Fruit fly (Drosophila melanogaster) whole organism, embryonic: Measurements from ENCODE around the gene CG16775.
A peak's percentile ranks its signal among the peaks of the same experiment; 100 is the strongest.

Source experiments
- ATbp ChIP-seq: fragments of 200-800 bp; sonication (Bioruptor generic); optimal IDR thresholded peaks from 2 replicates; lab custom pipeline; 2017; ENCODE audit warnings: missing biosample characterization, mild to moderate bottlenecking, missing genetic modification characterization, missing genetic modification reagents
- Asciz ChIP-seq: fragments of 200-800 bp; sonication (Bioruptor generic); optimal IDR thresholded peaks from 2 replicates; lab custom pipeline; 2017; ENCODE audit warnings: missing biosample characterization, mild to moderate bottlenecking, missing genetic modification characterization, missing genetic modification reagents
- CG10543 ChIP-seq: fragments of 200-800 bp; sonication (Bioruptor generic); optimal IDR thresholded peaks from 3 replicates; lab custom pipeline; 2017; ENCODE audit warnings: missing biosample characterization, mild to moderate bottlenecking, missing genetic modification characterization, moderate library complexity
- CG10565 ChIP-seq: fragments of 200-800 bp; sonication (Bioruptor generic); optimal IDR thresholded peaks from 3 replicates; lab custom pipeline; 2016; ENCODE audit warnings: missing biosample characterization, mild to moderate bottlenecking, missing genetic modification characterization
- CG11247 ChIP-seq: fragments of 200-800 bp; sonication (Bioruptor generic); IDR thresholded peaks from 2 replicates; pipeline ENCODE4 v1.3.6; 2022; ENCODE audit warnings: missing biosample characterization, missing genetic modification characterization
- CG13624 ChIP-seq: fragments of 200-800 bp; sonication (Bioruptor generic); optimal IDR thresholded peaks from 2 replicates; lab custom pipeline; 2016; ENCODE audit warnings: missing biosample characterization, missing genetic modification characterization
- CG13894 ChIP-seq: fragments of 200-800 bp; sonication (Bioruptor generic); optimal IDR thresholded peaks from 3 replicates; lab custom pipeline; 2018; ENCODE audit warnings: missing biosample characterization, mild to moderate bottlenecking, missing genetic modification characterization, moderate library complexity
- CG14667 ChIP-seq: fragments of 200-800 bp; sonication (Bioruptor generic); IDR thresholded peaks from 2 replicates; pipeline ENCODE4 v1.3.6; 2022; ENCODE audit warnings: missing biosample characterization, missing genetic modification characterization
- CG15269 ChIP-seq: fragments of 200-800 bp; sonication (Bioruptor generic); optimal IDR thresholded peaks from 2 replicates; lab custom pipeline; 2018; ENCODE audit warnings: missing biosample characterization, mild to moderate bottlenecking, missing genetic modification characterization, moderate library complexity
- CG17385 ChIP-seq: fragments of 200-800 bp; sonication (Bioruptor generic); optimal IDR thresholded peaks from 3 replicates; lab custom pipeline; 2018; ENCODE audit warnings: missing biosample characterization, mild to moderate bottlenecking, missing genetic modification characterization
- CG17829 ChIP-seq: fragments of 200-800 bp; optimal IDR thresholded peaks from 2 replicates; lab custom pipeline; 2019; ENCODE audit warnings: missing biosample characterization, mild to moderate bottlenecking, missing genetic modification characterization, moderate library complexity
- CG18262 ChIP-seq: fragments of 200-800 bp; optimal IDR thresholded peaks from 3 replicates; lab custom pipeline; 2019; ENCODE audit warnings: missing biosample characterization, mild to moderate bottlenecking, missing genetic modification characterization, moderate library complexity
- CG18476 ChIP-seq: fragments of 200-800 bp; sonication (Bioruptor generic); optimal IDR thresholded peaks from 2 replicates; lab custom pipeline; 2016; ENCODE audit warnings: missing biosample characterization, mild to moderate bottlenecking, missing genetic modification characterization
- CG2875 ChIP-seq: fragments of 200-800 bp; sonication (Bioruptor generic); optimal IDR thresholded peaks from 2 replicates; lab custom pipeline; 2017; ENCODE audit warnings: missing biosample characterization, mild to moderate bottlenecking, missing genetic modification characterization, missing genetic modification reagents
- CG30020 ChIP-seq: fragments of 200-800 bp; optimal IDR thresholded peaks from 2 replicates; lab custom pipeline; 2019; ENCODE audit warnings: missing biosample characterization, mild to moderate bottlenecking, missing genetic modification characterization, moderate library complexity
- CG3407 ChIP-seq: fragments of 200-800 bp; sonication (Bioruptor generic); optimal IDR thresholded peaks from 2 replicates; lab custom pipeline; 2018; ENCODE audit warnings: missing biosample characterization, mild to moderate bottlenecking, missing genetic modification characterization
- CG34376 ChIP-seq: fragments of 200-800 bp; sonication (Bioruptor generic); optimal IDR thresholded peaks from 2 replicates; lab custom pipeline; 2018; ENCODE audit warnings: missing biosample characterization, mild to moderate bottlenecking, missing genetic modification characterization
- CG3847 ChIP-seq: fragments of 200-800 bp; sonication (Bioruptor generic); IDR thresholded peaks from 2 replicates; pipeline ENCODE4 v1.3.6; 2022; ENCODE audit warnings: missing biosample characterization, missing genetic modification characterization
- CG42726 ChIP-seq: fragments of 200-800 bp; sonication (Bioruptor generic); IDR thresholded peaks from 2 replicates; pipeline ENCODE4 v1.3.6; 2022; ENCODE audit warnings: missing biosample characterization, missing genetic modification characterization; ENCODE audit not compliant: partially characterized antibody
- CG6689 ChIP-seq: fragments of 200-800 bp; sonication (Bioruptor generic); IDR thresholded peaks from 2 replicates; pipeline ENCODE4 v1.3.6; 2022; ENCODE audit warnings: missing biosample characterization, missing genetic modification characterization
- CG6791 ChIP-seq: fragments of 200-800 bp; sonication (Bioruptor generic); IDR thresholded peaks from 3 replicates; pipeline ENCODE4 v1.3.6; 2022; ENCODE audit warnings: missing biosample characterization, missing genetic modification characterization; ENCODE audit not compliant: partially characterized antibody
- CG6813 ChIP-seq: fragments of 200-800 bp; sonication (Bioruptor generic); optimal IDR thresholded peaks from 2 replicates; lab custom pipeline; 2017; ENCODE audit warnings: missing biosample characterization, missing genetic modification characterization, mild to moderate bottlenecking, moderate library complexity, missing genetic modification reagents
- CG7556 ChIP-seq: fragments of 200-800 bp; sonication (Bioruptor generic); optimal IDR thresholded peaks from 2 replicates; lab custom pipeline; 2017; ENCODE audit warnings: missing biosample characterization, mild to moderate bottlenecking, missing genetic modification characterization
- CHES-1-like ChIP-seq: fragments of 200-800 bp; sonication (Bioruptor generic); optimal IDR thresholded peaks from 2 replicates; lab custom pipeline; 2016; ENCODE audit warnings: missing biosample characterization, missing genetic modification characterization
- D19A ChIP-seq: fragments of 200-800 bp; optimal IDR thresholded peaks from 3 replicates; lab custom pipeline; 2019; ENCODE audit warnings: missing biosample characterization, mild to moderate bottlenecking, missing genetic modification characterization, moderate library complexity
- Doc3 ChIP-seq: fragments of 200-800 bp; sonication (Bioruptor generic); IDR thresholded peaks from 3 replicates; pipeline ENCODE4 v1.3.6; 2022; ENCODE audit warnings: missing biosample characterization, missing genetic modification characterization; ENCODE audit not compliant: partially characterized antibody
- Gug ChIP-seq: fragments of 200-800 bp; sonication (Bioruptor generic); IDR thresholded peaks from 4 replicates; pipeline ENCODE4 v1.3.6; 2022; ENCODE audit warnings: missing biosample characterization, missing genetic modification characterization
- Hr39 ChIP-seq: fragments of >200 bp; optimal IDR thresholded peaks from 2 replicates; lab custom pipeline; 2017
- Med ChIP-seq: fragments of 200-800 bp; sonication (Bioruptor generic); peaks from one replicate; lab custom pipeline; 2016; ENCODE audit warnings: missing biosample characterization, missing genetic modification characterization, mild to moderate bottlenecking, inconsistent platforms, moderate library complexity
- NK7.1 ChIP-seq: fragments of 200-800 bp; sonication (Bioruptor generic); optimal IDR thresholded peaks from 3 replicates; lab custom pipeline; 2016; ENCODE audit warnings: missing biosample characterization, missing genetic modification characterization
- Ravus ChIP-seq: fragments of 200-800 bp; sonication (Bioruptor generic); IDR thresholded peaks from 2 replicates; pipeline ENCODE4 v1.3.6; 2022; ENCODE audit warnings: missing biosample characterization, missing genetic modification characterization
- Sox102F ChIP-seq: fragments of 200-800 bp; sonication (Bioruptor generic); optimal IDR thresholded peaks from 2 replicates; lab custom pipeline; 2018; ENCODE audit warnings: missing biosample characterization, mild to moderate bottlenecking, missing genetic modification characterization, moderate library complexity
- Spps ChIP-seq: fragments of 200-800 bp; sonication (Bioruptor generic); optimal IDR thresholded peaks from 2 replicates; lab custom pipeline; 2018; ENCODE audit warnings: missing biosample characterization, mild to moderate bottlenecking, missing genetic modification characterization
- amos ChIP-seq: fragments of 200-800 bp; sonication (Bioruptor generic); IDR thresholded peaks from 2 replicates; pipeline ENCODE4 v1.3.6; 2022; ENCODE audit warnings: missing biosample characterization, missing genetic modification characterization; ENCODE audit not compliant: partially characterized antibody
- aop ChIP-seq: fragments of 200-800 bp; sonication (Bioruptor generic); IDR thresholded peaks from 2 replicates; pipeline ENCODE4 v1.3.6; 2022; ENCODE audit warnings: missing biosample characterization, missing genetic modification characterization
- btn ChIP-seq: fragments of 200-800 bp; sonication (Bioruptor generic); optimal IDR thresholded peaks from 2 replicates; lab custom pipeline; 2016; ENCODE audit warnings: missing biosample characterization, missing genetic modification characterization
- crc ChIP-seq: fragments of 200-800 bp; sonication (Bioruptor generic); optimal IDR thresholded peaks from 2 replicates; lab custom pipeline; 2016; ENCODE audit warnings: missing biosample characterization, missing genetic modification characterization
- disco-r ChIP-seq: fragments of 200-800 bp; sonication (Bioruptor generic); optimal IDR thresholded peaks from 2 replicates; lab custom pipeline; 2016; ENCODE audit warnings: missing biosample characterization, missing genetic modification characterization
- dmrt99B ChIP-seq: fragments of 200-800 bp; sonication (Bioruptor generic); optimal IDR thresholded peaks from 2 replicates; lab custom pipeline; 2018; ENCODE audit warnings: missing biosample characterization, mild to moderate bottlenecking, missing genetic modification characterization, moderate library complexity
- en ChIP-seq: fragments of 200-800 bp; sonication (Bioruptor generic); optimal IDR thresholded peaks from 2 replicates; lab custom pipeline; 2016; ENCODE audit warnings: missing biosample characterization, missing genetic modification characterization
- exex ChIP-seq: fragments of 200-800 bp; sonication (Bioruptor generic); optimal IDR thresholded peaks from 4 replicates; lab custom pipeline; 2018; ENCODE audit warnings: missing biosample characterization, mild to moderate bottlenecking, missing genetic modification characterization, moderate library complexity
- ftz-f1 ChIP-seq: fragments of 200-800 bp; sonication (Bioruptor generic); optimal IDR thresholded peaks from 2 replicates; lab custom pipeline; 2016; ENCODE audit warnings: missing biosample characterization, missing genetic modification characterization
- kni ChIP-seq: fragments of 200-800 bp; sonication (Bioruptor generic); optimal IDR thresholded peaks from 3 replicates; lab custom pipeline; 2017; ENCODE audit warnings: mild to moderate bottlenecking, missing biosample characterization, missing genetic modification reagents, missing genetic modification characterization
- lab ChIP-seq: fragments of 200-800 bp; sonication (Bioruptor generic); optimal IDR thresholded peaks from 3 replicates; lab custom pipeline; 2017; ENCODE audit warnings: missing biosample characterization, missing genetic modification characterization, mild to moderate bottlenecking, moderate library complexity, missing genetic modification reagents
- lola ChIP-seq, 3 experiments: fragments of >200 bp in 2 of 3; fragments of 200-800 bp in 1 of 3; sonication (Bioruptor generic) in 1 of 3; optimal IDR thresholded peaks; 2 replicates each; lab custom pipeline; 2017 to 2019; ENCODE audit warnings: missing biosample characterization in 3 of 3, missing genetic modification characterization in 3 of 3, mild to moderate bottlenecking in 1 of 3, moderate library complexity in 1 of 3
- luna ChIP-seq: fragments of 200-800 bp; sonication (Bioruptor generic); optimal IDR thresholded peaks from 2 replicates; lab custom pipeline; 2016; ENCODE audit warnings: missing biosample characterization, missing genetic modification characterization
- pb ChIP-seq: fragments of 200-800 bp; sonication (Bioruptor generic); optimal IDR thresholded peaks from 3 replicates; lab custom pipeline; 2016; ENCODE audit warnings: missing biosample characterization, missing genetic modification characterization
- salm ChIP-seq: fragments of 200-800 bp; sonication (Bioruptor generic); optimal IDR thresholded peaks from 2 replicates; lab custom pipeline; 2018; ENCODE audit warnings: missing biosample characterization, mild to moderate bottlenecking, missing genetic modification characterization
- shn ChIP-seq: fragments of 200-800 bp; sonication (Bioruptor generic); optimal IDR thresholded peaks from 3 replicates; lab custom pipeline; 2016; ENCODE audit warnings: missing biosample characterization, missing genetic modification characterization
- unpg ChIP-seq: fragments of 200-800 bp; sonication (Bioruptor generic); optimal IDR thresholded peaks from 3 replicates; lab custom pipeline; 2018; ENCODE audit warnings: missing biosample characterization, mild to moderate bottlenecking, missing genetic modification characterization, moderate library complexity

CG16775 gene

DNA sequence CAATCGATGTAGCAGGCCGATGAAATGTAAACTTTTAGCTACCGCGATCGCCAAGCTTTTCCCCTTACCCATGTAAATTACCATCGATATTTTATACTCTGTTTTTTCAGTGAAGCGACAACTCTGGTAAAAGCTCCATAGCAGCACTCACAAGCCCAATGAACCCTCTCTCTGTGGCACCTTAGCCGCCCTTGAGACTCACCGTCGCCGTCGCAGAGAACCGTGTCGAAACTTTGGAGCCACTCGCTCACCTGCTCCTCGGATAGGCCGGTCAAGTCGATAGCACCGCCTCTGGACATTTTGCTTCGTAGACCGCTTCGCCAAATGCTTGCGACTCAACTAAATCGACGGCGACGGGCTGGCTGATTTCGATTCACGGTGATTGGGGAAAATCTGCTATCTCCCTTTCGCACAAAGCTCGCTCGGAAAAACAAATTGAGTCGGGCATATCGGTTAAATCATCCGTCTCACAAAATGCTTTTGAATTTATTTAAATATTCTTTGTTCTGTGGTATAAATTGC is 45.3 kb downstream of the CG16775 start, which contains the start of gene CG5577 (continued):
- TF ChIP-seq CG17829 (tag; lab: Kevin White, UChicago) (no peak), CG42726 (peak; percentile 39; the same call in 1 of the 2 replicates), CG18262 (no peak), kni (GFP tag; lab: Kevin White, UChicago) (no peak), D19A (tag; lab: Kevin White, UChicago) (peak; percentile 69), ATbp (GFP tag; lab: Kevin White, UChicago) (no peak), btn (GFP tag; lab: Kevin White, UChicago) (no peak), pb (no peak), CG13894 (peak; percentile 53), CG6813 (GFP tag; lab: Kevin White, UChicago) (no peak), CG11247 (GFP tag; lab: Robert Waterston, UW) (no peak), CG15269 (peak; percentile 27), CG10565 (GFP tag; lab: Kevin White, UChicago) (no peak), ftz-f1 (peak; percentile 98), salm (no peak), CG17385 (GFP tag; lab: Kevin White, UChicago) (no peak), NK7.1 (GFP tag; lab: Kevin White, UChicago) (no peak), CG30020 (no peak), CG7556 (GFP tag; lab: Kevin White, UChicago) (no peak), CG6791 (GFP tag; lab: Robert Waterston, UW) (no peak; the same call in 2 of the 3 replicates), CHES-1-like (GFP tag; lab: Kevin White, UChicago) (no peak), dmrt99B (tag; lab: Kevin White, UChicago) (no peak), CG13624 (GFP tag; lab: Kevin White, UChicago) (peak; percentile 27), Gug (GFP tag; lab: Robert Waterston, UW) (no peak), amos (GFP tag; lab: Robert Waterston, UW) (peak; percentile 65; the same call in 1 of the 2 replicates), CG10543 (peak; percentile 79), CG14667 (GFP tag; lab: Robert Waterston, UW) (no peak), Spps (tag; lab: Kevin White, UChicago) (no peak), CG3847 (no peak), lola (GFP tag; optimal IDR thresholded peaks at IDR 0.05; lab: Kevin White, UChicago) (no peak), Doc3 (GFP tag; lab: Robert Waterston, UW) (no peak), Med (GFP tag; lab: Kevin White, UChicago) (peak; percentile 93), CG34376 (GFP tag; lab: Kevin White, UChicago) (peak; percentile 91), CG2875 (no peak), Ravus (GFP tag; lab: Robert Waterston, UW) (no peak), shn (GFP tag; lab: Kevin White, UChicago) (peak; percentile 16), luna (no peak), exex (tag; lab: Kevin White, UChicago) (peak; percentile 50), en (GFP tag; lab: Kevin White, UChicago) (no peak), CG6689 (peak; percentile 32; the same call in 1 of the 2 replicates), unpg (no peak), Sox102F (no peak), CG3407 (no peak), CG18476 (no peak), disco-r (GFP tag; lab: Kevin White, UChicago) (no peak), lab (GFP tag; lab: Kevin White, UChicago) (peak; percentile 69), Hr39 (lab: Kevin White, UChicago) (no peak), Asciz (GFP tag; lab: Kevin White, UChicago) (no peak), crc (GFP tag; lab: Kevin White, UChicago) (no peak), aop (GFP tag; lab: Robert Waterston, UW) (no peak)
